Worm (Caenorhabditis elegans) whole organism, late embryonic: ENCODE data around the gene spin-4.

Experiments
- K09A11.1 ChIP-seq: sonication (generic microtip); optimal IDR thresholded peaks from 2 replicates; lab custom pipeline; 2017; ENCODE audit warnings: antibody characterized with exemption, mild to moderate bottlenecking, missing genetic modification characterization, missing compliant biosample characterization; ENCODE audit not compliant: insufficient read depth
- T23F11.4 ChIP-seq: fragments of 200-800 bp; sonication (Bioruptor generic); optimal IDR thresholded peaks from 2 replicates; lab custom pipeline; 2018; ENCODE audit warnings: mild to moderate bottlenecking, missing genetic modification characterization, missing compliant biosample characterization
- elt-2 ChIP-seq: sonication (generic microtip); optimal IDR thresholded peaks from 2 replicates; lab custom pipeline; 2016; ENCODE audit warnings: missing genetic modification reagents, missing genetic modification characterization, missing compliant biosample characterization
- hlh-13 ChIP-seq: fragments of 200-800 bp; sonication (Bioruptor generic); optimal IDR thresholded peaks from 2 replicates; lab custom pipeline; 2018; ENCODE audit warnings: mild to moderate bottlenecking, missing genetic modification characterization, missing compliant biosample characterization
- hlh-8 ChIP-seq: sonication (generic microtip); optimal IDR thresholded peaks from 2 replicates; lab custom pipeline; 2016; ENCODE audit warnings: missing genotype, missing genetic modification characterization, missing compliant biosample characterization
- unc-55 ChIP-seq: sonication (generic microtip); optimal IDR thresholded peaks from 2 replicates; lab custom pipeline; 2017; ENCODE audit warnings: missing biosample characterization, missing genetic modification reagents, missing genetic modification characterization

ce11 chrIII:12699194-12699593 is 11.1 kb downstream of the spin-4 start, which contains the start of gene sas-1:
- TF ChIP-seq unc-55 (GFP tag; lab: Kevin White, UChicago) (no peak), hlh-8 (tag; lab: Kevin White, UChicago) (no peak), T23F11.4 (GFP tag; lab: Kevin White, UChicago) (no peak), K09A11.1 (no peak), hlh-13 (GFP tag; lab: Kevin White, UChicago) (no peak), elt-2 (tag; lab: Kevin White, UChicago) (no peak)
